Worm (Caenorhabditis elegans) whole organism, early embryonic: ENCODE results near the gene nid-1.

Experiments used
- B0310.2 ChIP-seq: sonication (generic microtip); optimal IDR thresholded peaks from 2 replicates; lab custom pipeline; 2016; ENCODE audit warnings: mild to moderate bottlenecking, missing genetic modification characterization, missing compliant biosample characterization
- aly-1 ChIP-seq: sonication (generic microtip); optimal IDR thresholded peaks from 2 replicates; lab custom pipeline; 2016; ENCODE audit warnings: missing genetic modification characterization, missing compliant biosample characterization
- ama-1 ChIP-seq: fragments of 150-350 bp; optimal IDR thresholded peaks from 2 replicates; lab custom pipeline; 2014
- ceh-13 ChIP-seq: fragments of 200-800 bp; sonication (Bioruptor generic); optimal IDR thresholded peaks from 2 replicates; lab custom pipeline; 2018; ENCODE audit warnings: mild to moderate bottlenecking, missing genetic modification characterization, missing compliant biosample characterization
- ceh-36 ChIP-seq: sonication (generic microtip); optimal IDR thresholded peaks from 2 replicates; lab custom pipeline; 2016; ENCODE audit warnings: missing genetic modification characterization, inconsistent platforms, missing compliant biosample characterization
- hmbx-1 ChIP-seq: sonication (generic microtip); optimal IDR thresholded peaks from 2 replicates; lab custom pipeline; 2016; ENCODE audit warnings: mild to moderate bottlenecking, missing genetic modification characterization, missing compliant biosample characterization
- hmg-4 ChIP-seq: fragments of 200-800 bp; sonication (Bioruptor generic); optimal IDR thresholded peaks from 2 replicates; lab custom pipeline; 2018; ENCODE audit warnings: mild to moderate bottlenecking, missing genetic modification characterization, missing compliant biosample characterization
- hnd-1 ChIP-seq: sonication (generic microtip); optimal IDR thresholded peaks from 2 replicates; lab custom pipeline; 2016; ENCODE audit warnings: missing genetic modification characterization, missing compliant biosample characterization
- pes-1 ChIP-seq: fragments of 200-800 bp; sonication (Bioruptor generic); IDR thresholded peaks from 2 replicates; pipeline ENCODE4 v1.3.6; 2022; ENCODE audit warnings: missing genetic modification reagents, missing genetic modification characterization, missing compliant biosample characterization
- tbx-11 ChIP-seq: fragments of 200-800 bp; sonication (Bioruptor generic); IDR thresholded peaks from 2 replicates; pipeline ENCODE4 v1.3.6; 2022; ENCODE audit warnings: missing genetic modification characterization, missing compliant biosample characterization
- tbx-37 ChIP-seq: fragments of 200-800 bp; sonication (Bioruptor generic); conservative IDR thresholded peaks from 2 replicates; pipeline ENCODE4 v1.3.6; 2022; ENCODE audit warnings: missing genetic modification reagents, missing genetic modification characterization, missing compliant biosample characterization
- tra-4 ChIP-seq: sonication (generic microtip); optimal IDR thresholded peaks from 2 replicates; lab custom pipeline; 2017; ENCODE audit warnings: missing genetic modification characterization, missing compliant biosample characterization

DNA sequence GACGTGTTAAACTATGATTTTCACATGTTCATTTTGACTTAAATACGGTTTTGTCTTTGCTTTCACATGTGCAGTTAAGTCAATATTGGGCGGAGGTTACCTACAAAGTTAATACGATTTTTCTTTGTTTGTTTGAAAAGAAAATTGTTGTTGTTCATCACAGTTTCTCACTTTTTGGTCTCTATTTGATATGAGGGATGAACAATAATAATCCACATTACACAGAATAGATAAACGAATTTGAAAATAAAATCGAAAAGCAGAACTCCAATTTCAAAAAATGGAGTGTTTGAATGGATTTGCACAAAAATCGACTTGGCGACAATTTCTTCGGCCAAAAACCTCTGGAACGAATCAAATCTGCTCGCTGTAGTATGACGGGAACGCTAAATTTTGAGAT is 3.2 kb upstream of the nid-1 start, which contains the start of gene ttr-29:
- no peak for TF ChIP-seq ceh-13
- no peak for TF ChIP-seq tra-4
- no peak for TF ChIP-seq hnd-1 (tag; lab: Kevin White, UChicago)
- no peak for TF ChIP-seq hmg-4 (GFP tag; lab: Kevin White, UChicago)
- no peak for TF ChIP-seq ama-1
- TF ChIP-seq hmbx-1 (tag; lab: Kevin White, UChicago): no peak
- no peak for TF ChIP-seq tbx-11 (GFP tag; lab: Robert Waterston, UW)
- no peak for TF ChIP-seq B0310.2 (tag; lab: Kevin White, UChicago)
- TF ChIP-seq ceh-36: no peak
- no peak for TF ChIP-seq aly-1 (tag; lab: Kevin White, UChicago)
- TF ChIP-seq tbx-37 (GFP tag; lab: Robert Waterston, UW): no peak
- no peak for TF ChIP-seq pes-1
